Worm (Caenorhabditis elegans) whole organism, L1 larva: ENCODE results near the gene unc-23.

Experiments
- F16B12.6 ChIP-seq: fragments of 150-350 bp; optimal IDR thresholded peaks from 2 replicates; lab custom pipeline; 2014; ENCODE audit warnings: missing biosample characterization, missing genetic modification characterization
- aly-2 ChIP-seq: fragments of 150-350 bp; optimal IDR thresholded peaks from 2 replicates; lab custom pipeline; 2014; ENCODE audit warnings: missing biosample characterization, missing genetic modification characterization
- blmp-1 ChIP-seq: fragments of 150-350 bp; optimal IDR thresholded peaks from 2 replicates; lab custom pipeline; 2014; ENCODE audit warnings: missing biosample characterization, missing genetic modification characterization
- ces-1 ChIP-seq: fragments of 150-350 bp; optimal IDR thresholded peaks from 2 replicates; lab custom pipeline; 2014; ENCODE audit warnings: missing biosample characterization, missing genetic modification reagents, missing genetic modification characterization
- elt-2 ChIP-seq: sonication (generic microtip); optimal IDR thresholded peaks from 2 replicates; lab custom pipeline; 2016; ENCODE audit warnings: missing genetic modification characterization, mild to moderate bottlenecking, inconsistent platforms, missing compliant biosample characterization, missing genetic modification reagents
- fos-1 ChIP-seq: fragments of 150-350 bp; optimal IDR thresholded peaks from 2 replicates; lab custom pipeline; 2014; ENCODE audit warnings: missing biosample characterization, missing genetic modification characterization
- jun-1 ChIP-seq: fragments of 150-350 bp; optimal IDR thresholded peaks from 2 replicates; lab custom pipeline; 2014; ENCODE audit warnings: missing biosample characterization, missing genetic modification reagents, missing genetic modification characterization
- nhr-11 ChIP-seq: fragments of 150-350 bp; optimal IDR thresholded peaks from 2 replicates; lab custom pipeline; 2014; ENCODE audit warnings: missing biosample characterization, missing genetic modification characterization
- nhr-47 ChIP-seq: sonication (generic microtip); optimal IDR thresholded peaks from 2 replicates; lab custom pipeline; 2016; ENCODE audit warnings: mild to moderate bottlenecking, missing genetic modification characterization, moderate library complexity, missing compliant biosample characterization
- nhr-77 ChIP-seq: fragments of 150-350 bp; optimal IDR thresholded peaks from 2 replicates; lab custom pipeline; 2014; ENCODE audit warnings: missing biosample characterization, missing genetic modification characterization
- sptf-1 ChIP-seq: fragments of 150-350 bp; optimal IDR thresholded peaks from 2 replicates; lab custom pipeline; 2014; ENCODE audit warnings: missing biosample characterization, missing genetic modification characterization
- unc-30 ChIP-seq: sonication (generic microtip); optimal IDR thresholded peaks from 2 replicates; lab custom pipeline; 2017; ENCODE audit warnings: missing biosample characterization, missing genetic modification characterization
- xbp-1 ChIP-seq: sonication (generic microtip); optimal IDR thresholded peaks from 2 replicates; lab custom pipeline; 2016; ENCODE audit warnings: missing genetic modification characterization, missing compliant biosample characterization

DNA sequence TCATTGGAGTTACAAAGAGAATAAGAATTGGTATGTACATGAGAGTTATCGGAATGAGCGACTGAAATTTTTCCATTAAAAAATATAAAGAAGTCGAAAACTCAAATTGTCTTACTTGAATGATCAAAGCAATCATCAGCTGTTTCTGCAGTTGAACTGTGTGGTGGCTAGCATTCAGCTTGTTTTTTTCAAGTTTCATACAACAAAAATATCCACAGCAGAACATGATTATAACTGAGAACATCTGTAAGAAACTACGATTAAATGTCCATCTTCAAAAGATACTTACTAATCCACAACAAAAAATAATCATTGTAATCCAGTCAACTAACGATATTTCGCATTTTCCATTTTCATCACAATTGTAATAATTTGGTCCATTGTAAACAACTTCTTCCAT is 48.6 kb downstream of the unc-23 start:
- TF ChIP-seq ces-1 = no peak
- TF ChIP-seq nhr-77 (tag; lab: Kevin White, UChicago) = no peak
- TF ChIP-seq sptf-1 (tag; lab: Kevin White, UChicago) = no peak
- TF ChIP-seq nhr-11 (tag; lab: Kevin White, UChicago) = no peak
- no peak for TF ChIP-seq nhr-47 (tag; lab: Kevin White, UChicago)
- no peak for TF ChIP-seq elt-2
- no peak for TF ChIP-seq F16B12.6
- no peak for TF ChIP-seq blmp-1 (tag; lab: Kevin White, UChicago)
- TF ChIP-seq unc-30 (tag; lab: Kevin White, UChicago) = no peak
- TF ChIP-seq fos-1 = no peak
- TF ChIP-seq xbp-1 (tag; lab: Kevin White, UChicago) = no peak
- no peak for TF ChIP-seq jun-1
- no peak for TF ChIP-seq aly-2 (tag; lab: Kevin White, UChicago)
